Fruit fly (Drosophila melanogaster) whole organism, prepupa: Measurements from ENCODE around the gene ry.

Source experiments
- CG34406 ChIP-seq: fragments of 200-800 bp; sonication (Bioruptor generic); optimal IDR thresholded peaks from 3 replicates; lab custom pipeline; 2016; ENCODE audit warnings: missing biosample characterization, missing genetic modification characterization
- CG6276 ChIP-seq: fragments of 200-800 bp; sonication (Bioruptor generic); optimal IDR thresholded peaks from 2 replicates; lab custom pipeline; 2017; ENCODE audit warnings: missing biosample characterization, mild to moderate bottlenecking, missing genetic modification characterization
- Ets96B ChIP-seq: fragments of 200-800 bp; optimal IDR thresholded peaks from 2 replicates; lab custom pipeline; 2019; ENCODE audit warnings: missing biosample characterization, mild to moderate bottlenecking, missing genetic modification characterization, moderate library complexity
- Hr38 ChIP-seq: sonication (Bioruptor generic); optimal IDR thresholded peaks from 2 replicates; lab custom pipeline; 2016; ENCODE audit warnings: missing biosample characterization, missing genetic modification characterization
- Lpt ChIP-seq: fragments of 200-800 bp; sonication (Bioruptor generic); optimal IDR thresholded peaks from 3 replicates; lab custom pipeline; 2016; ENCODE audit warnings: missing biosample characterization, missing genetic modification characterization
- dac ChIP-seq: fragments of 200-800 bp; sonication (Bioruptor generic); optimal IDR thresholded peaks from 2 replicates; lab custom pipeline; 2017; ENCODE audit warnings: missing biosample characterization, mild to moderate bottlenecking, missing genetic modification characterization
- eg ChIP-seq: fragments of 200-800 bp; sonication (Bioruptor generic); IDR thresholded peaks from 3 replicates; pipeline ENCODE4 v1.3.6; 2022; ENCODE audit warnings: missing biosample characterization, missing genetic modification characterization
- lz ChIP-seq: fragments of 200-800 bp; sonication (Bioruptor generic); optimal IDR thresholded peaks from 3 replicates; lab custom pipeline; 2016; ENCODE audit warnings: missing biosample characterization, missing genetic modification characterization

DNA sequence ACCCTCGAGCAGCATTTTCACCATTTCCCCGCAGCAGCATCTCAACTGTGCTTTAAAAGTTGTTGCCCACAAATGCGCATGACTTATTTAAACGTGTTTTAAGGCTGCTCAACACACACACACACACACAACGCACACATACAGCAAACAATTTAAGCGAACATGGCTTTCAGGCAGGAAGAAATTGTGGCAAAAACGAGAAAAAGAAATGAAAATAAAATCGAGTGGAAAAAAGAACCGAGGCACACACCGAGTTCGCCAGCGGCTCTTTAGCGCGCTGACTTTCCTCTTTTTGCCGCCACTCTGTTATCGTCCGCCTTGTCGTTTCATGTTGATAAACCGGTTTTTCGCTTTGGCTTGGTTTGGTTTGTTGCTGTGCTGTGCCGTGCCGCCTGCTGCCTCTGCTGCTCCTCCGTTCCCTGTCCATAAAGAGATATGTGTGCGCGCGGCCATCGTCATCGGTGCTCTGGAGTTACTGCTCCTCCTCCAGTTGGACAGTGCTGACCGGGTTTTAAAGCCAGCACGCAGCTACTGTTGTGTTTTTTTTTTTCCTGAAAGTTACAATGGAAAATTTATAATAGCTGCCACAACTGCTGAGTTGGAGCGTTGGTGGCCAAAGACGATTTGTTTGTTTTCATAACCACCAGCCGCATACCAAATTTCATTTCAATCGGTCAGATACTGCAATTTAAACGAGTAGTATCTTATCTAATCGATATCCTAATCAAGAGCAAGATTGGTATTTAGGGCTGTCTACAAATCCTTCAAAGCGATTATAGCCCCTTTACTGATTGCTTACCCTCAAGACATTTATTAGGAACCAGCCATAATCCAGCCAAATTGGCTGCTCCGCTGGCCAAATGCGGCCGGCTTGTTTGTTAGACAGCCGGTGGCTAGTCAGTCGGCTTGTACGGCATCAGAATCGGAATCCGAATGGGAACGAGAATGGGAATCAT lies 16.2 kb upstream of the ry start:
- TF ChIP-seq dac (GFP tag; lab: Kevin White, UChicago) = no peak
- no peak for TF ChIP-seq Hr38 (GFP tag; lab: Kevin White, UChicago)
- TF ChIP-seq CG34406 = no peak
- peak; percentile 60 for TF ChIP-seq Lpt (GFP tag; lab: Kevin White, UChicago)
- TF ChIP-seq CG6276 (GFP tag; lab: Kevin White, UChicago) = peak; percentile 57
- TF ChIP-seq lz = no peak
- peak; percentile 14 for TF ChIP-seq Ets96B
- 0 out of 3 replicates have a peak, but pooled peaks have one; percentile 5 for TF ChIP-seq eg (GFP tag; lab: Robert Waterston, UW)
